Worm (Caenorhabditis elegans) whole organism, young adult: Measurements from ENCODE around the gene ZK856.11.

ENCODE experiments used
- B0261.1 ChIP-seq: sonication (generic microtip); optimal IDR thresholded peaks from 2 replicates; lab custom pipeline; 2016; ENCODE audit warnings: mild to moderate bottlenecking, missing genetic modification characterization, moderate library complexity, missing compliant biosample characterization
- F22D6.2 ChIP-seq: sonication (generic microtip); optimal IDR thresholded peaks from 2 replicates; lab custom pipeline; 2016; ENCODE audit warnings: mild to moderate bottlenecking, missing genetic modification characterization, missing compliant biosample characterization
- F57A8.1 ChIP-seq: fragments of 200-800 bp; sonication (Bioruptor generic); optimal IDR thresholded peaks from 2 replicates; lab custom pipeline; 2018; ENCODE audit warnings: mild to moderate bottlenecking, missing genetic modification characterization, moderate library complexity, missing compliant biosample characterization
- Y53G8AR.9 ChIP-seq: fragments of 200-800 bp; sonication (Bioruptor generic); conservative IDR thresholded peaks from 2 replicates; pipeline ENCODE4 v1.3.6; 2022; ENCODE audit warnings: missing genetic modification reagents, missing genetic modification characterization, missing compliant biosample characterization
- Y56A3A.18 ChIP-seq: fragments of 200-800 bp; sonication (Bioruptor generic); IDR thresholded peaks from 2 replicates; pipeline ENCODE4 v1.3.6; 2022; ENCODE audit warnings: missing genetic modification reagents, missing genetic modification characterization, missing compliant biosample characterization
- Y67H2A.10 ChIP-seq: fragments of 200-800 bp; sonication (Bioruptor generic); conservative IDR thresholded peaks from 2 replicates; pipeline ENCODE4 v1.3.6; 2022; ENCODE audit warnings: missing genetic modification reagents, missing genetic modification characterization, missing compliant biosample characterization
- Y79H2A.3 ChIP-seq: fragments of 200-800 bp; sonication (Bioruptor generic); conservative IDR thresholded peaks from 2 replicates; pipeline ENCODE4 v1.3.6; 2022; ENCODE audit warnings: missing genetic modification reagents, missing genetic modification characterization, missing compliant biosample characterization
- Y95B8A.8 ChIP-seq: fragments of 200-800 bp; sonication (Bioruptor generic); IDR thresholded peaks from 2 replicates; pipeline ENCODE4 v1.3.6; 2022; ENCODE audit warnings: missing genetic modification reagents, missing genetic modification characterization, missing compliant biosample characterization
- akir-1 ChIP-seq: fragments of 200-800 bp; sonication (Bioruptor generic); optimal IDR thresholded peaks from 2 replicates; lab custom pipeline; 2018; ENCODE audit warnings: mild to moderate bottlenecking, missing genetic modification characterization, moderate library complexity, missing compliant biosample characterization
- ama-1 ChIP-seq, 3 experiments: fragments of 150-350 bp in 1 of 3; sonication (generic microtip) in 2 of 3; optimal IDR thresholded peaks; 2 replicates each; lab custom pipeline; 2014 to 2018; ENCODE audit warnings: missing biosample characterization in 2 of 3, missing genetic modification characterization in 2 of 3, missing genetic modification reagents in 2 of 3
- aptf-2 ChIP-seq: fragments of 200-800 bp; sonication (Bioruptor generic); conservative IDR thresholded peaks from 2 replicates; pipeline ENCODE4 v1.3.6; 2022; ENCODE audit warnings: missing genetic modification reagents, missing genetic modification characterization, missing compliant biosample characterization
- aptf-3 ChIP-seq: fragments of 200-800 bp; sonication (Bioruptor generic); IDR thresholded peaks from 2 replicates; pipeline ENCODE4 v1.3.6; 2022; ENCODE audit warnings: missing genetic modification characterization, missing compliant biosample characterization
- atf-7 ChIP-seq: sonication (generic microtip); optimal IDR thresholded peaks from 2 replicates; lab custom pipeline; 2017; ENCODE audit warnings: mild to moderate bottlenecking, missing genetic modification characterization, missing compliant biosample characterization
- athp-1 ChIP-seq: sonication (generic microtip); optimal IDR thresholded peaks from 2 replicates; lab custom pipeline; 2017; ENCODE audit warnings: mild to moderate bottlenecking, missing genetic modification characterization, missing compliant biosample characterization
- bed-1 ChIP-seq: fragments of 200-800 bp; sonication (Bioruptor generic); IDR thresholded peaks from 2 replicates; pipeline ENCODE4 v1.3.6; 2022; ENCODE audit warnings: missing genetic modification reagents, missing genetic modification characterization, missing compliant biosample characterization
- bed-2 ChIP-seq: fragments of 200-800 bp; sonication (Bioruptor generic); IDR thresholded peaks from 2 replicates; pipeline ENCODE4 v1.3.6; 2022; ENCODE audit warnings: missing genetic modification reagents, missing genetic modification characterization, missing compliant biosample characterization
- ccch-3 ChIP-seq: fragments of 200-800 bp; sonication (Bioruptor generic); optimal IDR thresholded peaks from 2 replicates; lab custom pipeline; 2018; ENCODE audit warnings: mild to moderate bottlenecking, missing genetic modification characterization, missing compliant biosample characterization
- cebp-2 ChIP-seq: fragments of 200-800 bp; sonication (Bioruptor generic); IDR thresholded peaks from 2 replicates; pipeline ENCODE4 v1.3.6; 2022; ENCODE audit warnings: missing genetic modification characterization, missing compliant biosample characterization
- dpl-1 ChIP-seq: fragments of 150-350 bp; optimal IDR thresholded peaks from 2 replicates; lab custom pipeline; 2014; ENCODE audit warnings: missing biosample characterization, missing genetic modification reagents, missing genetic modification characterization
- egl-44 ChIP-seq: fragments of 200-800 bp; sonication (Bioruptor generic); IDR thresholded peaks from 2 replicates; pipeline ENCODE4 v1.3.6; 2022; ENCODE audit warnings: missing genetic modification reagents, missing genetic modification characterization, missing compliant biosample characterization
- ekl-4 ChIP-seq: fragments of 200-800 bp; sonication (Bioruptor generic); IDR thresholded peaks from 2 replicates; pipeline ENCODE4 v1.3.6; 2022; ENCODE audit warnings: missing genetic modification reagents, missing genetic modification characterization, missing compliant biosample characterization
- him-1 ChIP-seq: sonication (generic microtip); optimal IDR thresholded peaks from 2 replicates; lab custom pipeline; 2016; ENCODE audit warnings: missing genotype, missing genetic modification reagents, missing genetic modification characterization, missing compliant biosample characterization
- hmg-1.2 ChIP-seq: fragments of 200-800 bp; sonication (Bioruptor generic); IDR thresholded peaks from 2 replicates; pipeline ENCODE4 v1.3.6; 2022; ENCODE audit warnings: missing genetic modification reagents, missing genetic modification characterization, missing compliant biosample characterization
- hrde-1 ChIP-seq: sonication (generic microtip); optimal IDR thresholded peaks from 2 replicates; lab custom pipeline; 2016; ENCODE audit warnings: missing genetic modification characterization, mild to moderate bottlenecking, missing compliant biosample characterization, moderate library complexity, missing genotype, missing genetic modification reagents, borderline replicate concordance
- let-526 ChIP-seq: fragments of 200-800 bp; sonication (Bioruptor generic); IDR thresholded peaks from 2 replicates; pipeline ENCODE4 v1.3.6; 2022; ENCODE audit warnings: missing genetic modification reagents, missing genetic modification characterization, missing compliant biosample characterization
- let-607 ChIP-seq, 2 experiments: fragments of 200-800 bp in 1 of 2; sonication (Bioruptor generic) in 1 of 2; sonication (generic microtip) in 1 of 2; optimal IDR thresholded peaks; 2 replicates each; lab custom pipeline; 2016 to 2018; ENCODE audit warnings: mild to moderate bottlenecking in 2 of 2, missing compliant biosample characterization in 2 of 2, missing genetic modification characterization in 2 of 2, moderate library complexity in 2 of 2, missing genotype in 1 of 2
- lin-26 ChIP-seq: fragments of 200-800 bp; sonication (Bioruptor generic); IDR thresholded peaks from 2 replicates; pipeline ENCODE4 v1.3.6; 2022; ENCODE audit warnings: missing genetic modification reagents, missing genetic modification characterization, missing compliant biosample characterization
- lin-35 ChIP-seq, 3 experiments: fragments of 150-350 bp in 2 of 3; sonication (generic microtip) in 1 of 3; optimal IDR thresholded peaks; 2 replicates each; lab custom pipeline; 2014 to 2018; ENCODE audit warnings: missing biosample characterization in 3 of 3, missing genetic modification characterization in 3 of 3, missing genetic modification reagents in 3 of 3
- mcd-1 ChIP-seq: fragments of 200-800 bp; sonication (Bioruptor generic); IDR thresholded peaks from 2 replicates; pipeline ENCODE4 v1.3.6; 2022; ENCODE audit warnings: missing genetic modification reagents, missing genetic modification characterization, missing compliant biosample characterization
- mel-28 ChIP-seq: sonication (generic microtip); optimal IDR thresholded peaks from 2 replicates; lab custom pipeline; 2016; ENCODE audit warnings: borderline replicate concordance, mild to moderate bottlenecking, missing genetic modification characterization, missing compliant biosample characterization
- nhr-120 ChIP-seq: fragments of 200-800 bp; sonication (Bioruptor generic); IDR thresholded peaks from 2 replicates; pipeline ENCODE4 v1.3.6; 2022; ENCODE audit warnings: missing genetic modification characterization, missing compliant biosample characterization
- nhr-179 ChIP-seq: sonication (generic microtip); optimal IDR thresholded peaks from 2 replicates; lab custom pipeline; 2016; ENCODE audit warnings: mild to moderate bottlenecking, missing genetic modification characterization, missing compliant biosample characterization
- nhr-27 ChIP-seq: fragments of 200-800 bp; sonication (Bioruptor generic); optimal IDR thresholded peaks from 2 replicates; lab custom pipeline; 2018; ENCODE audit warnings: mild to moderate bottlenecking, missing genetic modification characterization, moderate library complexity, missing compliant biosample characterization
- nhr-80 ChIP-seq: sonication (generic microtip); optimal IDR thresholded peaks from 2 replicates; lab custom pipeline; 2016; ENCODE audit warnings: missing genetic modification characterization, missing compliant biosample characterization
- pha-4 ChIP-seq: fragments of 150-350 bp; sonication (generic microtip); optimal IDR thresholded peaks from 2 replicates; lab custom pipeline; 2014; ENCODE audit warnings: missing biosample characterization, missing genetic modification reagents, missing genetic modification characterization
- rcor-1 ChIP-seq: fragments of 200-800 bp; sonication (Bioruptor generic); IDR thresholded peaks from 2 replicates; pipeline ENCODE4 v1.3.6; 2022; ENCODE audit warnings: missing genetic modification reagents, missing genetic modification characterization, missing compliant biosample characterization
- rec-8 ChIP-seq, 2 experiments: sonication (generic microtip); optimal IDR thresholded peaks; 2 replicates each; lab custom pipeline; 2016; ENCODE audit warnings: mild to moderate bottlenecking in 2 of 2, missing genetic modification characterization in 2 of 2, missing genetic modification reagents in 2 of 2, missing genotype in 2 of 2, missing biosample characterization in 1 of 2, missing compliant biosample characterization in 1 of 2, moderate library complexity in 1 of 2
- repo-1 ChIP-seq: sonication (generic microtip); optimal IDR thresholded peaks from 2 replicates; lab custom pipeline; 2017; ENCODE audit warnings: mild to moderate bottlenecking, missing genetic modification characterization, missing compliant biosample characterization
- sea-2 ChIP-seq: fragments of 200-800 bp; sonication (Bioruptor generic); IDR thresholded peaks from 2 replicates; pipeline ENCODE4 v1.3.6; 2022; ENCODE audit warnings: missing genetic modification characterization, missing compliant biosample characterization
- snpc-1.3 ChIP-seq: sonication (generic microtip); optimal IDR thresholded peaks from 2 replicates; lab custom pipeline; 2017; ENCODE audit warnings: missing genetic modification characterization, mild to moderate bottlenecking, missing compliant biosample characterization, antibody characterized with exemption, moderate library complexity, missing genotype, missing genetic modification reagents; ENCODE audit not compliant: insufficient read depth
- snpc-3.4 ChIP-seq: sonication (generic microtip); optimal IDR thresholded peaks from 2 replicates; lab custom pipeline; 2017; ENCODE audit warnings: missing genetic modification characterization, mild to moderate bottlenecking, missing compliant biosample characterization, antibody characterized with exemption, moderate library complexity, missing genotype, missing genetic modification reagents
- somi-1 ChIP-seq: fragments of 200-800 bp; sonication (Bioruptor generic); optimal IDR thresholded peaks from 2 replicates; lab custom pipeline; 2018; ENCODE audit warnings: mild to moderate bottlenecking, missing genetic modification characterization, missing compliant biosample characterization
- tbx-9 ChIP-seq: sonication (generic microtip); optimal IDR thresholded peaks from 2 replicates; lab custom pipeline; 2016; ENCODE audit warnings: borderline replicate concordance, missing genetic modification characterization, inconsistent platforms, missing compliant biosample characterization
- zfh-2 ChIP-seq: fragments of 200-800 bp; sonication (Bioruptor generic); conservative IDR thresholded peaks from 2 replicates; pipeline ENCODE4 v1.3.6; 2022; ENCODE audit warnings: missing genetic modification reagents, missing genetic modification characterization, missing compliant biosample characterization
- zim-3 ChIP-seq: sonication (generic microtip); optimal IDR thresholded peaks from 2 replicates; lab custom pipeline; 2017; ENCODE audit warnings: mild to moderate bottlenecking, missing genetic modification characterization, moderate library complexity, missing compliant biosample characterization
- ztf-18 ChIP-seq: sonication (generic microtip); optimal IDR thresholded peaks from 2 replicates; lab custom pipeline; 2016; ENCODE audit warnings: missing genotype, mild to moderate bottlenecking, missing genetic modification characterization, missing compliant biosample characterization
- ztf-3 ChIP-seq: fragments of 200-800 bp; sonication (Bioruptor generic); optimal IDR thresholded peaks from 2 replicates; lab custom pipeline; 2018; ENCODE audit warnings: mild to moderate bottlenecking, missing genetic modification characterization, missing compliant biosample characterization

Gene ZK856.11

DNA sequence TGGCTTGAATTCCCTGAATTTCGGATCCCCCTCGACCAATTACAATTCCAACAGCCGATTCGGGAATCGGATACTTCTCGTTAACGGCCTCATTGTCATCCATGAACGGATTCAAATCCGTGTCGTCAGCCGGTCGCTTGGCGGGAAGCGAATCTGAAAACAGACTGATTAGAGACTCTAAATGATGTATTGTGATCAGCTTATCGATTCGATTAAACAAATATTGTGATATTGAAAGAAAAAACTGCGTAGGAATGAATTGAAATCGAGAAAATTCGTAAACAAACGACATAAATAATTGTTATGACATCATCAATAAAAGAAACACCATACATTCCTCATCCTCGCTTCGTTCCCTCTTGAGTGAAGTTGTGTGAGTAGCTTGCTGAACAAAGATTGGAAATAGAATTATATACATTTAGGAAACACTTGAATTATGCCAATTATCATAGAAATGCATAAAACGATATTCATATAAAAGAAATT lies 33.3 kb upstream of the ZK856.11 start (continued):
- no peak for TF ChIP-seq nhr-179 (tag; lab: Kevin White, UChicago)
- peak in 1 of 2 experiments; percentile 0 for TF ChIP-seq rec-8 (tag; optimal IDR thresholded peaks at IDR 0.05; lab: Kevin White, UChicago)
- peak; percentile 64 for TF ChIP-seq lin-26 (GFP tag; lab: Robert Waterston, UW)
- TF ChIP-seq lin-35 (GFP tag; optimal IDR thresholded peaks at IDR 0.05; lab: Kevin White, UChicago) = no peak
- no peak for TF ChIP-seq tbx-9 (tag; lab: Kevin White, UChicago)
- TF ChIP-seq dpl-1 (GFP tag; lab: Kevin White, UChicago) = no peak
- no peak for TF ChIP-seq egl-44 (GFP tag; lab: Robert Waterston, UW)
- TF ChIP-seq him-1 = no peak
- TF ChIP-seq repo-1 (tag; lab: Kevin White, UChicago) = no peak
- TF ChIP-seq Y53G8AR.9 (GFP tag; lab: Robert Waterston, UW) = peak; percentile 75; the same call in 1 of the 2 replicates
- no peak for TF ChIP-seq Y67H2A.10
- TF ChIP-seq bed-1 (GFP tag; lab: Robert Waterston, UW) = 0 out of 2 replicates have a peak, but pooled peaks have one; percentile 51
- peak; percentile 77 for TF ChIP-seq hrde-1
- no peak for TF ChIP-seq cebp-2 (GFP tag; lab: Robert Waterston, UW)
- TF ChIP-seq atf-7 = peak; percentile 73
- TF ChIP-seq zfh-2 (GFP tag; lab: Robert Waterston, UW) = no peak
- TF ChIP-seq akir-1 = no peak
- peak; percentile 85; the same call in 1 of the 2 replicates for TF ChIP-seq Y95B8A.8 (GFP tag; lab: Robert Waterston, UW)
- no peak for TF ChIP-seq mcd-1 (GFP tag; lab: Robert Waterston, UW)
- peak; percentile 4 for TF ChIP-seq zim-3 (tag; lab: Kevin White, UChicago)
- peak; percentile 9 for TF ChIP-seq B0261.1 (tag; lab: Kevin White, UChicago)
- no peak for TF ChIP-seq F57A8.1 (GFP tag; lab: Kevin White, UChicago)
- TF ChIP-seq ccch-3 (GFP tag; lab: Kevin White, UChicago) = no peak
- TF ChIP-seq F22D6.2 (tag; lab: Kevin White, UChicago) = no peak
- no peak for TF ChIP-seq pha-4
- TF ChIP-seq sea-2 = no peak
- TF ChIP-seq nhr-80 (tag; lab: Kevin White, UChicago) = no peak
- TF ChIP-seq bed-2 (GFP tag; lab: Robert Waterston, UW) = no peak
- TF ChIP-seq Y79H2A.3 (GFP tag; lab: Robert Waterston, UW) = peak; percentile 95
- peak; percentile 7 for TF ChIP-seq ztf-18
- no peak for TF ChIP-seq snpc-1.3 (tag; lab: Kevin White, UChicago)
- TF ChIP-seq nhr-120 (GFP tag; lab: Robert Waterston, UW) = no peak
- no peak for TF ChIP-seq snpc-3.4 (tag; lab: Kevin White, UChicago)
- TF ChIP-seq mel-28 (tag; lab: Kevin White, UChicago) = peak; percentile 74
- TF ChIP-seq ama-1 (optimal IDR thresholded peaks at IDR 0.05; lab: Kevin White, UChicago) = no peak
- no peak for TF ChIP-seq ama-1 (GFP tag; optimal IDR thresholded peaks at IDR 0.05; lab: Kevin White, UChicago)
- TF ChIP-seq ekl-4 (GFP tag; lab: Robert Waterston, UW) = peak; percentile 89
- TF ChIP-seq let-526 (GFP tag; lab: Robert Waterston, UW) = no peak
- peak; percentile 27; the same call in 1 of the 2 replicates for TF ChIP-seq rcor-1 (GFP tag; lab: Robert Waterston, UW)
- peak; percentile 95 for TF ChIP-seq athp-1 (tag; lab: Kevin White, UChicago)
- no peak for TF ChIP-seq aptf-2
- no peak for TF ChIP-seq somi-1 (GFP tag; lab: Kevin White, UChicago)
- TF ChIP-seq hmg-1.2 (GFP tag; lab: Robert Waterston, UW) = peak; percentile 29; the same call in 1 of the 2 replicates
- TF ChIP-seq aptf-3 = no peak
- TF ChIP-seq let-607 (tag; optimal IDR thresholded peaks at IDR 0.05; lab: Kevin White, UChicago) = no peak
- peak; percentile 59 for TF ChIP-seq Y56A3A.18 (GFP tag; lab: Robert Waterston, UW)
- TF ChIP-seq ztf-3 (GFP tag; lab: Kevin White, UChicago) = no peak
- TF ChIP-seq nhr-27 = peak; percentile 82
